Worm (Caenorhabditis elegans): Measurements from ENCODE around the gene Y48A5A.3.

- TF ChIP-seq aly-2 (tag; optimal IDR thresholded peaks at IDR 0.05): no peak
- TF ChIP-seq ceh-82 (tag; optimal IDR thresholded peaks at IDR 0.05): no peak
- TF ChIP-seq daf-12 (tag; optimal IDR thresholded peaks at IDR 0.05): no peak
- no peak for TF ChIP-seq nhr-76 (tag; optimal IDR thresholded peaks at IDR 0.05)
- TF ChIP-seq mml-1 (tag; optimal IDR thresholded peaks at IDR 0.05): no peak
- TF ChIP-seq nhr-25 (tag; optimal IDR thresholded peaks at IDR 0.05): no peak
- TF ChIP-seq snpc-4 (tag; optimal IDR thresholded peaks at IDR 0.05): no peak
- TF ChIP-seq ztf-11 (tag; optimal IDR thresholded peaks at IDR 0.05): no peak
- no peak for TF ChIP-seq lin-39 (tag; optimal IDR thresholded peaks at IDR 0.05)
- TF ChIP-seq nhr-12 (tag; optimal IDR thresholded peaks at IDR 0.05): no peak
- TF ChIP-seq zag-1 (tag; optimal IDR thresholded peaks at IDR 0.05): no peak
These were observed 39.4 kb downstream of the Y48A5A.3 start for ce11 chrIV:2008920-2009319.
